Fruit fly (Drosophila melanogaster): Measurements from ENCODE around the gene CG46412.

Gene CG46412

DNA sequence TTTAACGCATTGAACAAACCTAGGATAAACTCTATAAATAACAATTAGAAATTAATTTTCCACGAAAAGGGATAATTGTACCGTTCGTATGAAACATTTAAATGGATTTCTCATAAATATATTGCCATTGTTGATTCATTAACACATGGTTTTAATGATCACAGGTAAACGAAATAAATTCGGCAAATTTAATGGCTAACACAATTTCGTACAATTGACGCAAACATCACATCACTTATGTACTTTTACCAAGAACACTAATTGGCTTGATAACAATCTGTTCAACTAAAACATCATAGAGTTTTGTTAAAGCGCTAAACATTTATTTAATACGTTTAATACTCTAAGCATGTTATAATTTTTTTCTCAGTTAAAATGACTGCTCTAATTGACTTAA lies 10.2 kb downstream of the CG46412 start:
- TF ChIP-seq tai (GFP tag; optimal IDR thresholded peaks at IDR 0.05) (peak; percentile 54), h (GFP tag; optimal IDR thresholded peaks at IDR 0.05) (no peak)

DNA sequence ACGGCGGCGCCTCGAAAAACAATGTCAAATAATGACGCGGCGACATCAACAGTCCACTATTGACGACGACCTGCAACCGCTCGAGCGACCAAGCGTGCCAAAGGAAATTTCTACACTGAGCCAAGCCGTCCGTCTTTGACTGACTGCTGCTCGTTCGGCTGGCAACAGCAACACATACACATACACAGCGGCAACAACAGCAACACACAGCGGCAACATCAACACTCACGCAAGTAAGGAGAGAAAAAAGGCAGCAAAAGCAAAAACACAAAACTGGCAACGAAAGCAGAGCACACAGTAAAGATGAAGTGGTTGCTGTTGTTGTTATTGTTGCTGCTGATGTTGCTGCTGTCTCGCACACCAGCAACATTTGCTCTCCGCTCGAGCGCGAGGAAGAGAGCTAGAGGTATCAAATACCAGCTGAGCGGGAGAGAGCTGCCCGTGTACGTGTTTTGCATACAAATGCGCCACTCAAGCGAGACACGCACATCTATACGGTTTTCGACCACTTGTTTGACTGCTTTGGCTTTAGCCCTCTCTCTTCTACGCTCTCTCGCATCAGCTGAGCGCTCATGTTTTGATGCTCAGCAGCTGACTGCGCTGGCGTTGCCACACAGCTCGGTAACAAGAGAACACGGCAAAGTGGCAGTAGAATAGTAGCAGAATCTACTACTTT lies 10.7 kb downstream of the CG46412 start:
- TF ChIP-seq tai (GFP tag; optimal IDR thresholded peaks at IDR 0.05), result no peak
- peak; percentile 1 for TF ChIP-seq br (GFP tag; optimal IDR thresholded peaks at IDR 0.05)
- TF ChIP-seq woc (GFP tag; optimal IDR thresholded peaks at IDR 0.05), result peak; percentile 0
- peak; percentile 25 for TF ChIP-seq rgr (GFP tag; optimal IDR thresholded peaks at IDR 0.05)
- peak; percentile 88 to 95 for TF ChIP-seq dl (GFP tag; optimal IDR thresholded peaks at IDR 0.05; ENCODE audit: insufficient read depth in 1 of 2, partially characterized antibody in 2 of 2)
- peak; percentile 17 for TF ChIP-seq Hnf4 (GFP tag; optimal IDR thresholded peaks at IDR 0.05)
- peak; percentile 65 for TF ChIP-seq Vsx2 (GFP tag; optimal IDR thresholded peaks at IDR 0.05; ENCODE audit: partially characterized antibody)
- peak; percentile 86 for TF ChIP-seq CrebA (GFP tag; optimal IDR thresholded peaks at IDR 0.05; ENCODE audit: borderline replicate concordance)
- TF ChIP-seq Rel (GFP tag; optimal IDR thresholded peaks at IDR 0.05), result peak; percentile 34
- TF ChIP-seq Rel (tag; optimal IDR thresholded peaks at IDR 0.05), result peak; percentile 41
- peak; percentile 66 for TF ChIP-seq h (GFP tag; optimal IDR thresholded peaks at IDR 0.05)
- TF ChIP-seq ey (GFP tag; optimal IDR thresholded peaks at IDR 0.05), result no peak
- TF ChIP-seq sage (GFP tag; optimal IDR thresholded peaks at IDR 0.05), result peak; percentile 36
- peak in 1 of 2 experiments; percentile 3 for TF ChIP-seq foxo (GFP tag; optimal IDR thresholded peaks at IDR 0.05)
- peak; percentile 47 for TF ChIP-seq Sp1 (GFP tag; optimal IDR thresholded peaks at IDR 0.05)
- TF ChIP-seq CG32264 (GFP tag; optimal IDR thresholded peaks at IDR 0.05), result peak; percentile 24
- TF ChIP-seq Dif (GFP tag; optimal IDR thresholded peaks at IDR 0.05; ENCODE audit: partially characterized antibody), result peak; percentile 99
- no peak for TF ChIP-seq Dfd (GFP tag; optimal IDR thresholded peaks at IDR 0.05)
- TF ChIP-seq pan (optimal IDR thresholded peaks at IDR 0.05), result no peak
- peak; percentile 32 for TF ChIP-seq Jra (GFP tag; optimal IDR thresholded peaks at IDR 0.05)
- peak; percentile 90 for TF ChIP-seq fru (GFP tag; optimal IDR thresholded peaks at IDR 0.05)
- TF ChIP-seq CG9705 (GFP tag; optimal IDR thresholded peaks at IDR 0.05), result no peak
- TF ChIP-seq dsf (GFP tag; optimal IDR thresholded peaks at IDR 0.05; ENCODE audit: borderline replicate concordance), result no peak
- TF ChIP-seq psq (GFP tag; optimal IDR thresholded peaks at IDR 0.05), result peak; percentile 80
- no peak for TF ChIP-seq dmrt93B (GFP tag; optimal IDR thresholded peaks at IDR 0.05)
- TF ChIP-seq Abd-B (GFP tag; optimal IDR thresholded peaks at IDR 0.05), result peak; percentile 34
- TF ChIP-seq brk (GFP tag; optimal IDR thresholded peaks at IDR 0.05), result peak; percentile 79
- TF ChIP-seq OdsH (GFP tag; optimal IDR thresholded peaks at IDR 0.05), result peak; percentile 35
- TF ChIP-seq N (GFP tag; optimal IDR thresholded peaks at IDR 0.05), result peak; percentile 70
- no peak for TF ChIP-seq jim (GFP tag; optimal IDR thresholded peaks at IDR 0.05)

DNA sequence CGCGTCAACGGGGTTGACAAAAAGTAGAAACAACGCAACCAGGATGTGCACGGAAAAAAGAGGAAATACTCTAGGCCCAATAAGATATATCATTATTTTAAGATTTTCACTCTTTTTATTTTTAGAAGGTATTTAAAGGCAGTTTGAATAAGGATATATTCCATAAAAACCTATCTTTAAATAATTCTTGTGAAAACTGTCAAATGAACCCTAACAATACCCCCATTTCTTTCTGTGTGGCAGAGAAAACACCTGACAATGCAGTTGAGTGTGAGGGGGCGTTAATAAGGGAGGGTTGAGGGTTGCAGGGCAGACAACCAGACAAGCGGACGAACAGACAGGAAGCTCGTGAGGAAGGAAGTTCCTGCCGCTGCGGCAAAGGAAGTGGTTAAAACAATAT lies 11.9 kb downstream of the CG46412 start:
- TF ChIP-seq CG9705 (GFP tag; optimal IDR thresholded peaks at IDR 0.05) (no peak), ey (GFP tag; optimal IDR thresholded peaks at IDR 0.05) (peak; percentile 39), N (GFP tag; optimal IDR thresholded peaks at IDR 0.05) (no peak), Vsx2 (GFP tag; optimal IDR thresholded peaks at IDR 0.05; ENCODE audit: partially characterized antibody) (no peak), OdsH (GFP tag; optimal IDR thresholded peaks at IDR 0.05) (peak; percentile 28), foxo (GFP tag; optimal IDR thresholded peaks at IDR 0.05) (peak in 1 of 2 experiments; percentile 43), Dif (GFP tag; optimal IDR thresholded peaks at IDR 0.05; ENCODE audit: partially characterized antibody) (no peak), Hr78 (GFP tag; optimal IDR thresholded peaks at IDR 0.05) (no peak), h (GFP tag; optimal IDR thresholded peaks at IDR 0.05) (peak; percentile 26), Jra (GFP tag; optimal IDR thresholded peaks at IDR 0.05) (no peak), woc (GFP tag; optimal IDR thresholded peaks at IDR 0.05) (no peak), sage (GFP tag; optimal IDR thresholded peaks at IDR 0.05) (no peak), Abd-B (GFP tag; optimal IDR thresholded peaks at IDR 0.05) (no peak), lola (GFP tag; optimal IDR thresholded peaks at IDR 0.05) (no peak), dsf (GFP tag; optimal IDR thresholded peaks at IDR 0.05; ENCODE audit: borderline replicate concordance) (no peak), brk (GFP tag; optimal IDR thresholded peaks at IDR 0.05) (peak; percentile 1), Hr83 (GFP tag; optimal IDR thresholded peaks at IDR 0.05; ENCODE audit: poor library complexity, severe bottlenecking) (no peak), Mio (GFP tag; optimal IDR thresholded peaks at IDR 0.05) (no peak), sv (GFP tag; optimal IDR thresholded peaks at IDR 0.05) (no peak), jim (GFP tag; optimal IDR thresholded peaks at IDR 0.05) (no peak), fru (GFP tag; optimal IDR thresholded peaks at IDR 0.05) (peak; percentile 46), psq (GFP tag; optimal IDR thresholded peaks at IDR 0.05) (peak; percentile 12), usp (GFP tag; optimal IDR thresholded peaks at IDR 0.05) (no peak), Rel (GFP tag; optimal IDR thresholded peaks at IDR 0.05) (no peak), Rel (tag; optimal IDR thresholded peaks at IDR 0.05) (no peak), CG32264 (GFP tag; optimal IDR thresholded peaks at IDR 0.05) (no peak), Sp1 (GFP tag; optimal IDR thresholded peaks at IDR 0.05) (peak; percentile 29), dmrt93B (GFP tag; optimal IDR thresholded peaks at IDR 0.05) (no peak), GATAd (GFP tag; optimal IDR thresholded peaks at IDR 0.05) (no peak), pan (optimal IDR thresholded peaks at IDR 0.05) (no peak), br (GFP tag; optimal IDR thresholded peaks at IDR 0.05) (peak; percentile 15), Myc (optimal IDR thresholded peaks at IDR 0.05) (no peak), HLH106 (tag; optimal IDR thresholded peaks at IDR 0.05) (peak; percentile 23), Dfd (GFP tag; optimal IDR thresholded peaks at IDR 0.05) (no peak), rgr (GFP tag; optimal IDR thresholded peaks at IDR 0.05) (peak; percentile 43), Hnf4 (GFP tag; optimal IDR thresholded peaks at IDR 0.05) (peak; percentile 21), dl (GFP tag; optimal IDR thresholded peaks at IDR 0.05; ENCODE audit: insufficient read depth in 1 of 2, partially characterized antibody in 2 of 2) (no peak), CrebA (GFP tag; optimal IDR thresholded peaks at IDR 0.05; ENCODE audit: borderline replicate concordance) (no peak), tai (GFP tag; optimal IDR thresholded peaks at IDR 0.05) (no peak)
